Fruit fly (Drosophila melanogaster): Measurements from ENCODE around the gene Xport-A.

The Xport-A gene

dm6 chr3R:19877427-19878076 is 37.7 kb downstream of the Xport-A start, which contains the start of the genes CG17186 and Arc42 (continued):
- TF ChIP-seq bab2 (GFP tag; optimal IDR thresholded peaks at IDR 0.05), result peak; percentile 15
- TF ChIP-seq Lim3 (GFP tag; IDR thresholded peaks at IDR 0.05), result no peak
- TF ChIP-seq CG12104 (GFP tag; optimal IDR thresholded peaks at IDR 0.05), result no peak
- no peak for TF ChIP-seq HLHmδ (GFP tag; optimal IDR thresholded peaks at IDR 0.05)
- TF ChIP-seq CG2712 (tag; optimal IDR thresholded peaks at IDR 0.05), result peak; percentile 49
- TF ChIP-seq ap (GFP tag; IDR thresholded peaks at IDR 0.05), result no peak
- TF ChIP-seq dpn (GFP tag; optimal IDR thresholded peaks at IDR 0.05), result no peak
- no peak for TF ChIP-seq sc (optimal IDR thresholded peaks at IDR 0.05)
- no peak for TF ChIP-seq sc (GFP tag; optimal IDR thresholded peaks at IDR 0.05)
- TF ChIP-seq HLH4C (GFP tag; IDR thresholded peaks at IDR 0.05; ENCODE audit: partially characterized antibody), result no peak
- no peak for TF ChIP-seq Kr (GFP tag; optimal IDR thresholded peaks at IDR 0.05)
- TF ChIP-seq inv (GFP tag; IDR thresholded peaks at IDR 0.05; ENCODE audit: partially characterized antibody), result no peak
- peak; percentile 38 for TF ChIP-seq row (GFP tag; IDR thresholded peaks at IDR 0.05)
- TF ChIP-seq ems (GFP tag; optimal IDR thresholded peaks at IDR 0.05), result no peak
- TF ChIP-seq shn (GFP tag; optimal IDR thresholded peaks at IDR 0.05), result no peak
- TF ChIP-seq CG15269 (tag; optimal IDR thresholded peaks at IDR 0.05), result no peak
- TF ChIP-seq schlank (tag; optimal IDR thresholded peaks at IDR 0.05), result no peak
- no peak for TF ChIP-seq CG1792 (GFP tag; optimal IDR thresholded peaks at IDR 0.05)
- TF ChIP-seq CG17359 (tag; optimal IDR thresholded peaks at IDR 0.05), result no peak
- TF ChIP-seq Med (GFP tag), result peak; percentile 84
- no peak for TF ChIP-seq org-1 (GFP tag; optimal IDR thresholded peaks at IDR 0.05)
- TF ChIP-seq CG11504 (tag; optimal IDR thresholded peaks at IDR 0.05), result peak; percentile 30
- peak; percentile 71 for TF ChIP-seq pzg (GFP tag; optimal IDR thresholded peaks at IDR 0.05)
- no peak for TF ChIP-seq Oaz (GFP tag; IDR thresholded peaks at IDR 0.05)
- no peak for TF ChIP-seq CG10274 (GFP tag; optimal IDR thresholded peaks at IDR 0.05)
- TF ChIP-seq CG4328 (GFP tag; optimal IDR thresholded peaks at IDR 0.05), result no peak
- no peak for TF ChIP-seq Doc3 (GFP tag; IDR thresholded peaks at IDR 0.05; ENCODE audit: partially characterized antibody)
- no peak for TF ChIP-seq cwo (GFP tag; optimal IDR thresholded peaks at IDR 0.05)
- no peak for TF ChIP-seq emc (GFP tag; optimal IDR thresholded peaks at IDR 0.05)
- no peak for TF ChIP-seq CG5953 (GFP tag; IDR thresholded peaks at IDR 0.05)
- TF ChIP-seq Tbp (GFP tag; optimal IDR thresholded peaks at IDR 0.05), result no peak
- no peak for TF ChIP-seq crol (GFP tag; IDR thresholded peaks at IDR 0.05)
- no peak for TF ChIP-seq CG1647 (GFP tag; optimal IDR thresholded peaks at IDR 0.05)
- no peak for TF ChIP-seq h (optimal IDR thresholded peaks at IDR 0.05)
- TF ChIP-seq da (GFP tag; optimal IDR thresholded peaks at IDR 0.05), result no peak
- no peak for TF ChIP-seq Fer1 (GFP tag; optimal IDR thresholded peaks at IDR 0.05)
- TF ChIP-seq hb (GFP tag; IDR thresholded peaks at IDR 0.05; ENCODE audit: partially characterized antibody), result no peak
- TF ChIP-seq CG9932 (GFP tag; IDR thresholded peaks at IDR 0.05), result no peak
- TF ChIP-seq Elba2 (GFP tag; optimal IDR thresholded peaks at IDR 0.05), result no peak
- TF ChIP-seq stc (GFP tag; IDR thresholded peaks at IDR 0.05), result no peak
- TF ChIP-seq Optix (GFP tag; IDR thresholded peaks at IDR 0.05), result no peak
- TF ChIP-seq HmgZ (tag; optimal IDR thresholded peaks at IDR 0.05), result no peak
- TF ChIP-seq CG4820 (GFP tag; optimal IDR thresholded peaks at IDR 0.05), result no peak
- no peak for TF ChIP-seq zfh1 (GFP tag; IDR thresholded peaks at IDR 0.05)
- TF ChIP-seq Eip74EF (GFP tag; optimal IDR thresholded peaks at IDR 0.05), result no peak
- TF ChIP-seq ranshi (GFP tag; IDR thresholded peaks at IDR 0.05), result no peak
- TF ChIP-seq slp2 (GFP tag; optimal IDR thresholded peaks at IDR 0.05), result no peak
- TF ChIP-seq ara (GFP tag; IDR thresholded peaks at IDR 0.05), result no peak
- TF ChIP-seq CG4282 (GFP tag; optimal IDR thresholded peaks at IDR 0.05), result no peak
- TF ChIP-seq CG32767 (GFP tag; IDR thresholded peaks at IDR 0.05), result no peak
- TF ChIP-seq kah (GFP tag; optimal IDR thresholded peaks at IDR 0.05), result peak; percentile 97
- TF ChIP-seq ERR (GFP tag; optimal IDR thresholded peaks at IDR 0.05), result no peak

Data from whole organism, embryonic.